Fruit fly (Drosophila melanogaster) whole organism, embryonic: ENCODE data around the gene CG3630.

Experiments used
- Awh ChIP-seq: fragments of 200-800 bp; sonication (Bioruptor generic); IDR thresholded peaks from 2 replicates; pipeline ENCODE4, ENCODE4 v1.3.6; 2022; ENCODE audit warnings: missing biosample characterization, missing genetic modification characterization
- B-H2 ChIP-seq: fragments of 200-800 bp; sonication (Bioruptor generic); optimal IDR thresholded peaks from 2 replicates; lab custom pipeline; 2018; ENCODE audit warnings: missing biosample characterization, mild to moderate bottlenecking, missing genetic modification characterization
- CG10366 ChIP-seq: fragments of 200-800 bp; sonication (Bioruptor generic); IDR thresholded peaks from 2 replicates; pipeline ENCODE4 v1.3.6; 2022; ENCODE audit warnings: missing biosample characterization, missing genetic modification characterization
- CG11398 ChIP-seq: fragments of 200-800 bp; sonication (Bioruptor generic); optimal IDR thresholded peaks from 2 replicates; lab custom pipeline; 2016; ENCODE audit warnings: missing biosample characterization, missing genetic modification characterization
- CG11723 ChIP-seq: fragments of 200-800 bp; sonication (Bioruptor generic); optimal IDR thresholded peaks from 2 replicates; lab custom pipeline; 2017; ENCODE audit warnings: missing biosample characterization, mild to moderate bottlenecking, missing genetic modification characterization
- CG12155 ChIP-seq: fragments of 200-800 bp; sonication (Bioruptor generic); optimal IDR thresholded peaks from 3 replicates; lab custom pipeline; 2016; ENCODE audit warnings: missing biosample characterization, missing genetic modification characterization
- CG13624 ChIP-seq: fragments of 200-800 bp; sonication (Bioruptor generic); optimal IDR thresholded peaks from 2 replicates; lab custom pipeline; 2016; ENCODE audit warnings: missing biosample characterization, missing genetic modification characterization
- CG14014 ChIP-seq: fragments of 200-800 bp; sonication (Bioruptor generic); IDR thresholded peaks from 2 replicates; pipeline ENCODE4 v1.3.6; 2022; ENCODE audit warnings: missing biosample characterization, missing genetic modification characterization
- CG1602 ChIP-seq: fragments of 200-800 bp; sonication (Bioruptor generic); optimal IDR thresholded peaks from 3 replicates; lab custom pipeline; 2016; ENCODE audit warnings: missing biosample characterization, missing genetic modification characterization
- CG17802 ChIP-seq: fragments of 200-800 bp; sonication (Bioruptor generic); optimal IDR thresholded peaks from 2 replicates; lab custom pipeline; 2018; ENCODE audit warnings: missing biosample characterization, mild to moderate bottlenecking, missing genetic modification characterization, moderate library complexity
- CG18476 ChIP-seq: fragments of 200-800 bp; sonication (Bioruptor generic); optimal IDR thresholded peaks from 2 replicates; lab custom pipeline; 2016; ENCODE audit warnings: missing biosample characterization, mild to moderate bottlenecking, missing genetic modification characterization
- CG18619 ChIP-seq: fragments of 200-800 bp; sonication (Bioruptor generic); optimal IDR thresholded peaks from 3 replicates; lab custom pipeline; 2017; ENCODE audit warnings: missing biosample characterization, mild to moderate bottlenecking, missing genetic modification characterization
- CG2120 ChIP-seq: fragments of 200-800 bp; sonication (Bioruptor generic); optimal IDR thresholded peaks from 3 replicates; lab custom pipeline; 2016; ENCODE audit warnings: missing biosample characterization, missing genetic modification characterization
- CG2712 ChIP-seq: fragments of 200-800 bp; optimal IDR thresholded peaks from 3 replicates; lab custom pipeline; 2019; ENCODE audit warnings: missing biosample characterization, mild to moderate bottlenecking, missing genetic modification characterization, moderate library complexity
- CG30020 ChIP-seq: fragments of 200-800 bp; optimal IDR thresholded peaks from 2 replicates; lab custom pipeline; 2019; ENCODE audit warnings: missing biosample characterization, mild to moderate bottlenecking, missing genetic modification characterization, moderate library complexity
- CG32772 ChIP-seq: fragments of 200-800 bp; sonication (Bioruptor generic); IDR thresholded peaks from 2 replicates; pipeline ENCODE4 v1.3.6; 2022; ENCODE audit warnings: missing biosample characterization, missing genetic modification characterization
- CG3407 ChIP-seq: fragments of 200-800 bp; sonication (Bioruptor generic); optimal IDR thresholded peaks from 2 replicates; lab custom pipeline; 2018; ENCODE audit warnings: missing biosample characterization, mild to moderate bottlenecking, missing genetic modification characterization
- CG3726 ChIP-seq: fragments of 200-800 bp; sonication (Bioruptor generic); IDR thresholded peaks from 3 replicates; pipeline ENCODE4, ENCODE4 v1.3.6; 2022; ENCODE audit warnings: missing biosample characterization, missing genetic modification characterization
- CG6254 ChIP-seq: fragments of 200-800 bp; sonication (Bioruptor generic); optimal IDR thresholded peaks from 3 replicates; lab custom pipeline; 2017; ENCODE audit warnings: mild to moderate bottlenecking, missing biosample characterization, missing genetic modification reagents, missing genetic modification characterization
- CG7987 ChIP-seq: fragments of 200-800 bp; sonication (Bioruptor generic); optimal IDR thresholded peaks from 2 replicates; lab custom pipeline; 2018; ENCODE audit warnings: missing biosample characterization, mild to moderate bottlenecking, missing genetic modification characterization, moderate library complexity
- CG9727 ChIP-seq: fragments of 200-800 bp; sonication (Bioruptor generic); optimal IDR thresholded peaks from 3 replicates; lab custom pipeline; 2017; ENCODE audit warnings: missing biosample characterization, mild to moderate bottlenecking, missing genetic modification characterization
- CHES-1-like ChIP-seq: fragments of 200-800 bp; sonication (Bioruptor generic); optimal IDR thresholded peaks from 2 replicates; lab custom pipeline; 2016; ENCODE audit warnings: missing biosample characterization, missing genetic modification characterization
- Dfd ChIP-seq, 2 experiments: fragments of >200 bp; optimal IDR thresholded peaks; 2 replicates each; lab custom pipeline; 2017; ENCODE audit warnings: missing biosample characterization in 2 of 2, missing genetic modification characterization in 2 of 2
- Dll ChIP-seq: fragments of 200-800 bp; sonication (Bioruptor generic); IDR thresholded peaks from 4 replicates; pipeline ENCODE4 v1.3.6; 2022; ENCODE audit warnings: missing biosample characterization, missing genetic modification characterization; ENCODE audit not compliant: partially characterized antibody
- Doc3 ChIP-seq: fragments of 200-800 bp; sonication (Bioruptor generic); IDR thresholded peaks from 3 replicates; pipeline ENCODE4 v1.3.6; 2022; ENCODE audit warnings: missing biosample characterization, missing genetic modification characterization; ENCODE audit not compliant: partially characterized antibody
- H2.0 ChIP-seq: fragments of 200-800 bp; sonication (Bioruptor generic); IDR thresholded peaks from 2 replicates; pipeline ENCODE4 v1.3.6; 2022; ENCODE audit warnings: missing biosample characterization, missing genetic modification characterization
- HLHmδ ChIP-seq: fragments of 200-800 bp; sonication (Bioruptor generic); optimal IDR thresholded peaks from 2 replicates; lab custom pipeline; 2018; ENCODE audit warnings: missing biosample characterization, mild to moderate bottlenecking, missing genetic modification characterization, moderate library complexity
- HmgD ChIP-seq: fragments of 200-800 bp; sonication (Bioruptor generic); optimal IDR thresholded peaks from 3 replicates; lab custom pipeline; 2016; ENCODE audit warnings: missing biosample characterization, missing genetic modification characterization
- Lhr ChIP-seq: fragments of 200-800 bp; sonication (Bioruptor generic); optimal IDR thresholded peaks from 3 replicates; lab custom pipeline; 2017; ENCODE audit warnings: mild to moderate bottlenecking, missing biosample characterization, missing genetic modification reagents, missing genetic modification characterization
- Nf-YC ChIP-seq: fragments of 200-800 bp; optimal IDR thresholded peaks from 3 replicates; lab custom pipeline; 2019; ENCODE audit warnings: missing biosample characterization, mild to moderate bottlenecking, missing genetic modification characterization, moderate library complexity
- Opbp ChIP-seq: fragments of 200-800 bp; sonication (Bioruptor generic); IDR thresholded peaks from 3 replicates; pipeline ENCODE4 v1.3.6; 2022; ENCODE audit warnings: missing biosample characterization, missing genetic modification characterization; ENCODE audit not compliant: partially characterized antibody
- Poxn ChIP-seq: fragments of 200-800 bp; sonication (Bioruptor generic); IDR thresholded peaks from 2 replicates; pipeline ENCODE4 v1.3.6; 2022; ENCODE audit warnings: missing biosample characterization, missing genetic modification characterization
- Sin3A ChIP-seq: fragments of >200 bp; optimal IDR thresholded peaks from 2 replicates; lab custom pipeline; 2018
- ab ChIP-seq: fragments of 200-800 bp; sonication (Bioruptor generic); optimal IDR thresholded peaks from 2 replicates; lab custom pipeline; 2016; ENCODE audit warnings: missing biosample characterization, missing genetic modification characterization
- az2 ChIP-seq: fragments of 200-800 bp; sonication (Bioruptor generic); optimal IDR thresholded peaks from 3 replicates; lab custom pipeline; 2016; ENCODE audit warnings: missing biosample characterization, missing genetic modification characterization
- bcd ChIP-seq: fragments of 200-800 bp; sonication (Bioruptor generic); optimal IDR thresholded peaks from 2 replicates; lab custom pipeline; 2017; ENCODE audit warnings: missing biosample characterization, mild to moderate bottlenecking, missing genetic modification characterization
- dan ChIP-seq: fragments of 200-800 bp; sonication (Bioruptor generic); IDR thresholded peaks from 2 replicates; pipeline ENCODE4 v1.3.6; 2022; ENCODE audit warnings: missing biosample characterization, missing genetic modification characterization
- disco-r ChIP-seq: fragments of 200-800 bp; sonication (Bioruptor generic); optimal IDR thresholded peaks from 2 replicates; lab custom pipeline; 2016; ENCODE audit warnings: missing biosample characterization, missing genetic modification characterization
- ftz-f1 ChIP-seq: fragments of 200-800 bp; sonication (Bioruptor generic); optimal IDR thresholded peaks from 2 replicates; lab custom pipeline; 2016; ENCODE audit warnings: missing biosample characterization, missing genetic modification characterization
- kay ChIP-seq: fragments of 200-800 bp; sonication (Bioruptor generic); optimal IDR thresholded peaks from 2 replicates; lab custom pipeline; 2016; ENCODE audit warnings: missing biosample characterization, missing genetic modification characterization
- ken ChIP-seq: fragments of 200-800 bp; sonication (Bioruptor generic); IDR thresholded peaks from 3 replicates; pipeline ENCODE4 v1.3.6; 2022; ENCODE audit warnings: missing biosample characterization, missing genetic modification characterization
- lbe ChIP-seq: fragments of 200-800 bp; sonication (Bioruptor generic); optimal IDR thresholded peaks from 2 replicates; lab custom pipeline; 2016; ENCODE audit warnings: missing biosample characterization, mild to moderate bottlenecking, missing genetic modification characterization
- lola ChIP-seq, 3 experiments: fragments of >200 bp in 2 of 3; fragments of 200-800 bp in 1 of 3; sonication (Bioruptor generic) in 1 of 3; optimal IDR thresholded peaks; 2 replicates each; lab custom pipeline; 2017 to 2019; ENCODE audit warnings: missing biosample characterization in 3 of 3, missing genetic modification characterization in 3 of 3, mild to moderate bottlenecking in 1 of 3, moderate library complexity in 1 of 3
- phol ChIP-seq: fragments of 200-800 bp; sonication (Bioruptor generic); optimal IDR thresholded peaks from 3 replicates; lab custom pipeline; 2018; ENCODE audit warnings: missing biosample characterization, mild to moderate bottlenecking, missing genetic modification characterization, moderate library complexity
- prd ChIP-seq, 3 experiments: fragments of >200 bp in 2 of 3; fragments of 200-800 bp in 1 of 3; sonication (Bioruptor generic) in 1 of 3; optimal IDR thresholded peaks in 2 of 3; IDR thresholded peaks in 1 of 3; 2 replicates in 2 of 3; 3 replicates in 1 of 3; pipeline versions ENCODE4 v1.3.6 to Lab custom; 2017 to 2022; ENCODE audit warnings: missing biosample characterization in 1 of 3, missing genetic modification characterization in 1 of 3
- pros ChIP-seq: fragments of 200-800 bp; sonication (Bioruptor generic); optimal IDR thresholded peaks from 3 replicates; lab custom pipeline; 2019; ENCODE audit warnings: missing biosample characterization, mild to moderate bottlenecking, missing genetic modification characterization, moderate library complexity
- sc ChIP-seq, 3 experiments: fragments of >200 bp in 2 of 3; fragments of 200-800 bp in 1 of 3; sonication (Bioruptor generic) in 1 of 3; optimal IDR thresholded peaks; 2 replicates in 2 of 3; 3 replicates in 1 of 3; lab custom pipeline; 2017; ENCODE audit warnings: mild to moderate bottlenecking in 1 of 3, missing biosample characterization in 1 of 3, missing genetic modification characterization in 1 of 3, missing genetic modification reagents in 1 of 3
- sens-2 ChIP-seq: fragments of 200-800 bp; sonication (Bioruptor generic); IDR thresholded peaks from 2 replicates; pipeline ENCODE4 v1.3.6; 2022; ENCODE audit warnings: missing biosample characterization, missing genetic modification characterization
- seq ChIP-seq: fragments of 200-800 bp; sonication (Bioruptor generic); IDR thresholded peaks from 2 replicates; pipeline ENCODE4 v1.3.6; 2022; ENCODE audit warnings: missing biosample characterization, missing genetic modification characterization
- stwl ChIP-seq: fragments of 200-800 bp; sonication (Bioruptor generic); optimal IDR thresholded peaks from 3 replicates; lab custom pipeline; 2018; ENCODE audit warnings: missing biosample characterization, mild to moderate bottlenecking, missing genetic modification characterization, moderate library complexity
- vvl ChIP-seq: fragments of 200-800 bp; sonication (Bioruptor generic); IDR thresholded peaks from 2 replicates; pipeline ENCODE4 v1.3.6; 2022; ENCODE audit warnings: missing biosample characterization, missing genetic modification characterization

Gene CG3630

dm6 chrX:2184563-2184962, 22.6 kb downstream of the CG3630 start, which contains the start of the genes Nmd3 and CG17776 (continued):
- TF ChIP-seq HmgD (GFP tag; lab: Kevin White, UChicago) = no peak
- TF ChIP-seq Dfd (GFP tag; optimal IDR thresholded peaks at IDR 0.05; lab: Kevin White, UChicago) = no peak
- TF ChIP-seq sc (optimal IDR thresholded peaks at IDR 0.05; lab: Kevin White, UChicago) = no peak
- TF ChIP-seq sc (GFP tag; optimal IDR thresholded peaks at IDR 0.05; lab: Kevin White, UChicago) = no peak
- TF ChIP-seq Poxn (GFP tag; lab: Robert Waterston, UW) = no peak
- no peak for TF ChIP-seq CG18619 (GFP tag; lab: Kevin White, UChicago)
- peak; percentile 60 for TF ChIP-seq Sin3A (lab: Kevin White, UChicago)
- TF ChIP-seq Nf-YC (tag; lab: Kevin White, UChicago) = no peak
- TF ChIP-seq sens-2 (GFP tag; lab: Robert Waterston, UW) = no peak
- TF ChIP-seq CG17802 (tag; lab: Kevin White, UChicago) = no peak
- TF ChIP-seq CG2712 (tag; lab: Kevin White, UChicago) = no peak
- TF ChIP-seq Opbp (GFP tag; lab: Robert Waterston, UW) = peak; percentile 35; the same call in 1 of the 3 replicates
- no peak for TF ChIP-seq ab (GFP tag; lab: Kevin White, UChicago)
- TF ChIP-seq CG10366 (GFP tag; lab: Robert Waterston, UW) = no peak
- TF ChIP-seq HLHmδ = no peak
- TF ChIP-seq CG13624 (GFP tag; lab: Kevin White, UChicago) = peak; percentile 46
- TF ChIP-seq CG32772 (GFP tag; lab: Robert Waterston, UW) = no peak
- TF ChIP-seq CG3407 (GFP tag; lab: Kevin White, UChicago) = no peak
- TF ChIP-seq CG12155 = no peak
- no peak for TF ChIP-seq seq (GFP tag; lab: Robert Waterston, UW)
- TF ChIP-seq CG7987 (GFP tag; lab: Kevin White, UChicago) = no peak
- no peak for TF ChIP-seq vvl (GFP tag; lab: Robert Waterston, UW)
- TF ChIP-seq lola (GFP tag; optimal IDR thresholded peaks at IDR 0.05; lab: Kevin White, UChicago) = peak in 1 of 3 experiments; percentile 15
- no peak for TF ChIP-seq ken
- peak; percentile 40 for TF ChIP-seq CG6254 (GFP tag; lab: Kevin White, UChicago)
- peak; percentile 79 for TF ChIP-seq Dll
- no peak for TF ChIP-seq prd (optimal IDR thresholded peaks at IDR 0.05; lab: Kevin White, UChicago)
- TF ChIP-seq prd (GFP tag; IDR thresholded peaks at IDR 0.05; lab: Robert Waterston, UW) = no peak
- peak; percentile 35 for TF ChIP-seq CG2120 (GFP tag; lab: Kevin White, UChicago)
- no peak for TF ChIP-seq CG3726 (GFP tag; lab: Robert Waterston, UW)
- TF ChIP-seq CG14014 = no peak
- TF ChIP-seq dan (GFP tag; lab: Robert Waterston, UW) = no peak
- no peak for TF ChIP-seq lbe (GFP tag; lab: Kevin White, UChicago)
- no peak for TF ChIP-seq CG11723 (GFP tag; lab: Kevin White, UChicago)
- TF ChIP-seq Doc3 (GFP tag; lab: Robert Waterston, UW) = peak; percentile 58; the same call in 1 of the 3 replicates
- TF ChIP-seq B-H2 (GFP tag; lab: Kevin White, UChicago) = no peak
- TF ChIP-seq H2.0 (GFP tag; lab: Robert Waterston, UW) = no peak
- no peak for TF ChIP-seq CG18476
- no peak for TF ChIP-seq kay (GFP tag; lab: Kevin White, UChicago)
- TF ChIP-seq CG9727 (GFP tag; lab: Kevin White, UChicago) = no peak
- TF ChIP-seq ftz-f1 (GFP tag; lab: Kevin White, UChicago) = no peak
- TF ChIP-seq CG30020 (tag; lab: Kevin White, UChicago) = peak; percentile 8
- no peak for TF ChIP-seq disco-r (GFP tag; lab: Kevin White, UChicago)
- peak; percentile 33 for TF ChIP-seq bcd
- no peak for TF ChIP-seq Lhr (GFP tag; lab: Kevin White, UChicago)
- no peak for TF ChIP-seq CG1602
- TF ChIP-seq phol (tag; lab: Kevin White, UChicago) = peak; percentile 39
- no peak for TF ChIP-seq CG11398 (GFP tag; lab: Kevin White, UChicago)
- no peak for TF ChIP-seq pros (GFP tag; lab: Kevin White, UChicago)
- TF ChIP-seq CHES-1-like (GFP tag; lab: Kevin White, UChicago) = peak; percentile 26
- TF ChIP-seq az2 (GFP tag; lab: Kevin White, UChicago) = no peak
- TF ChIP-seq Awh (GFP tag; lab: Robert Waterston, UW) = no peak
- peak; percentile 7 for TF ChIP-seq stwl (tag; lab: Kevin White, UChicago)
